Worm (Caenorhabditis elegans) whole organism, L3 larva: ENCODE measurements around the gene T19D12.9.

Experiments
- ceh-82 ChIP-seq: fragments of 150-350 bp; optimal IDR thresholded peaks from 2 replicates; lab custom pipeline; 2014; ENCODE audit warnings: missing biosample characterization, missing genetic modification characterization
- fos-1 ChIP-seq: fragments of 150-350 bp; optimal IDR thresholded peaks from 2 replicates; lab custom pipeline; 2014; ENCODE audit warnings: missing biosample characterization, missing genetic modification characterization
- lin-15B ChIP-seq: fragments of 150-350 bp; optimal IDR thresholded peaks from 2 replicates; lab custom pipeline; 2014; ENCODE audit warnings: missing biosample characterization, missing genetic modification characterization
- nhr-28 ChIP-seq: fragments of 150-350 bp; optimal IDR thresholded peaks from 2 replicates; lab custom pipeline; 2014; ENCODE audit warnings: missing biosample characterization, missing genetic modification characterization
- nhr-76 ChIP-seq: fragments of 150-350 bp; sonication (generic microtip); optimal IDR thresholded peaks from 5 replicates; lab custom pipeline; 2014; ENCODE audit warnings: missing biosample characterization, missing genetic modification characterization
- unc-39 ChIP-seq: sonication (generic microtip); optimal IDR thresholded peaks from 4 replicates; lab custom pipeline; 2017; ENCODE audit warnings: missing biosample characterization, missing genetic modification characterization
- unc-62 ChIP-seq: fragments of 150-350 bp; sonication (generic microtip); optimal IDR thresholded peaks from 4 replicates; lab custom pipeline; 2014; ENCODE audit warnings: missing biosample characterization, missing genetic modification reagents, missing genetic modification characterization
- ztf-4 ChIP-seq: fragments of 150-350 bp; optimal IDR thresholded peaks from 2 replicates; lab custom pipeline; 2014; ENCODE audit warnings: missing biosample characterization, missing genetic modification characterization

ce11 chrII:6616770-6617169 is 37.4 kb downstream of the T19D12.9 start, which contains the start of gene klf-3:
- no peak for TF ChIP-seq ztf-4 (tag; lab: Kevin White, UChicago)
- no peak for TF ChIP-seq nhr-28 (tag; lab: Kevin White, UChicago)
- no peak for TF ChIP-seq nhr-76
- TF ChIP-seq fos-1 (tag; lab: Kevin White, UChicago), result no peak
- no peak for TF ChIP-seq unc-39 (tag; lab: Kevin White, UChicago)
- no peak for TF ChIP-seq unc-62
- TF ChIP-seq ceh-82 (tag; lab: Kevin White, UChicago), result no peak
- no peak for TF ChIP-seq lin-15B
